Fruit fly (Drosophila melanogaster) whole organism, embryonic: Measurements from ENCODE around the gene CG33110.

Experiments used
- BEAF-32 ChIP-seq: fragments of 200-800 bp; sonication (Bioruptor generic); optimal IDR thresholded peaks from 3 replicates; lab custom pipeline; 2017; ENCODE audit warnings: missing biosample characterization, missing genetic modification characterization, mild to moderate bottlenecking, moderate library complexity, missing genetic modification reagents
- CG11695 ChIP-seq: fragments of 200-800 bp; sonication (Bioruptor generic); IDR thresholded peaks from 3 replicates; pipeline ENCODE4 v1.3.6; 2022; ENCODE audit warnings: missing biosample characterization, missing genetic modification characterization
- CG14014 ChIP-seq: fragments of 200-800 bp; sonication (Bioruptor generic); IDR thresholded peaks from 2 replicates; pipeline ENCODE4 v1.3.6; 2022; ENCODE audit warnings: missing biosample characterization, missing genetic modification characterization
- CG14667 ChIP-seq: fragments of 200-800 bp; sonication (Bioruptor generic); IDR thresholded peaks from 2 replicates; pipeline ENCODE4 v1.3.6; 2022; ENCODE audit warnings: missing biosample characterization, missing genetic modification characterization
- CG31365 ChIP-seq: fragments of 200-800 bp; sonication (Bioruptor generic); optimal IDR thresholded peaks from 2 replicates; lab custom pipeline; 2018; ENCODE audit warnings: missing biosample characterization, mild to moderate bottlenecking, missing genetic modification characterization
- Doc2 ChIP-seq: fragments of 200-800 bp; sonication (Bioruptor generic); IDR thresholded peaks from 2 replicates; pipeline ENCODE4 v1.3.6; 2022; ENCODE audit warnings: missing biosample characterization, missing genetic modification characterization
- Eip74EF ChIP-seq, 2 experiments: fragments of 200-800 bp in 1 of 2; fragments of >200 bp in 1 of 2; sonication (Bioruptor generic) in 1 of 2; optimal IDR thresholded peaks; 2 replicates each; lab custom pipeline; 2017 to 2019; ENCODE audit warnings: missing biosample characterization in 2 of 2, missing genetic modification characterization in 2 of 2, mild to moderate bottlenecking in 1 of 2, moderate library complexity in 1 of 2
- dati ChIP-seq: fragments of 200-800 bp; sonication (Bioruptor generic); IDR thresholded peaks from 2 replicates; pipeline ENCODE4 v1.3.6; 2022; ENCODE audit warnings: missing biosample characterization, missing genetic modification characterization
- psq ChIP-seq: fragments of 200-800 bp; sonication (Bioruptor generic); optimal IDR thresholded peaks from 2 replicates; lab custom pipeline; 2017; ENCODE audit warnings: missing biosample characterization, missing genetic modification characterization

- TF ChIP-seq CG31365 (no peak), psq (GFP tag; lab: Kevin White, UChicago) (no peak), BEAF-32 (no peak), Doc2 (no peak), CG14667 (GFP tag; lab: Robert Waterston, UW) (no peak), dati (GFP tag; lab: Robert Waterston, UW) (no peak), CG11695 (no peak), Eip74EF (GFP tag; optimal IDR thresholded peaks at IDR 0.05; lab: Kevin White, UChicago) (no peak), CG14014 (no peak)
Observed at dm6 chr3R:22558398-22558797, 11.6 kb upstream of the CG33110 start.
